Worm (Caenorhabditis elegans) whole organism, L1 larva: ENCODE measurements around the gene Y69H2.9.

Experiments
- C04F5.9 ChIP-seq: sonication (generic microtip); optimal IDR thresholded peaks from 2 replicates; lab custom pipeline; 2016; ENCODE audit warnings: missing genetic modification characterization, missing compliant biosample characterization
- C16A3.4 ChIP-seq: fragments of 150-350 bp; optimal IDR thresholded peaks from 2 replicates; lab custom pipeline; 2014; ENCODE audit warnings: missing biosample characterization, missing genetic modification characterization
- C34B4.2 ChIP-seq: sonication (generic microtip); optimal IDR thresholded peaks from 2 replicates; lab custom pipeline; 2017; ENCODE audit warnings: mild to moderate bottlenecking, missing genetic modification characterization, missing compliant biosample characterization
- alr-1 ChIP-seq: fragments of 200-800 bp; sonication (Bioruptor generic); optimal IDR thresholded peaks from 2 replicates; lab custom pipeline; 2018; ENCODE audit warnings: borderline replicate concordance, mild to moderate bottlenecking, missing genetic modification characterization, missing compliant biosample characterization
- aly-2 ChIP-seq: fragments of 150-350 bp; optimal IDR thresholded peaks from 2 replicates; lab custom pipeline; 2014; ENCODE audit warnings: missing biosample characterization, missing genetic modification characterization
- ama-1 ChIP-seq: fragments of 150-350 bp; optimal IDR thresholded peaks from 2 replicates; lab custom pipeline; 2014
- blmp-1 ChIP-seq: fragments of 150-350 bp; optimal IDR thresholded peaks from 2 replicates; lab custom pipeline; 2014; ENCODE audit warnings: missing biosample characterization, missing genetic modification characterization
- ceh-63 ChIP-seq: fragments of 200-800 bp; sonication (Bioruptor generic); optimal IDR thresholded peaks from 2 replicates; lab custom pipeline; 2018; ENCODE audit warnings: mild to moderate bottlenecking, missing genetic modification characterization, missing compliant biosample characterization
- ceh-88 ChIP-seq: fragments of 200-800 bp; sonication (Bioruptor generic); IDR thresholded peaks from 2 replicates; pipeline ENCODE4 v1.3.6; 2022; ENCODE audit warnings: missing genetic modification characterization, missing compliant biosample characterization
- dpl-1 ChIP-seq, 3 experiments: fragments of 150-350 bp in 2 of 3; sonication (generic microtip) in 1 of 3; optimal IDR thresholded peaks; 2 replicates each; lab custom pipeline; 2014 to 2017; ENCODE audit warnings: missing biosample characterization in 3 of 3, missing genetic modification characterization in 3 of 3, missing genetic modification reagents in 3 of 3
- efl-1 ChIP-seq, 4 experiments: fragments of 150-350 bp; optimal IDR thresholded peaks in 3 of 4; peaks in 1 of 4; 1 replicate in 1 of 4; 2 replicates in 3 of 4; lab custom pipeline; 2014; ENCODE audit warnings: missing biosample characterization in 2 of 4, missing genetic modification characterization in 2 of 4, missing genetic modification reagents in 2 of 4
- efl-3 ChIP-seq: fragments of 200-800 bp; sonication (Bioruptor generic); optimal IDR thresholded peaks from 2 replicates; lab custom pipeline; 2018; ENCODE audit warnings: mild to moderate bottlenecking, missing genetic modification characterization, missing compliant biosample characterization
- egl-13 ChIP-seq: sonication (generic microtip); optimal IDR thresholded peaks from 2 replicates; lab custom pipeline; 2016; ENCODE audit warnings: missing genotype, missing genetic modification reagents, missing genetic modification characterization, missing compliant biosample characterization
- egl-27 ChIP-seq, 2 experiments: fragments of 150-350 bp in 1 of 2; sonication (generic microtip); optimal IDR thresholded peaks; 3 replicates each; lab custom pipeline; 2017 to 2018; ENCODE audit warnings: missing biosample characterization in 2 of 2, missing genetic modification characterization in 2 of 2, missing genetic modification reagents in 2 of 2
- elt-2 ChIP-seq: sonication (generic microtip); optimal IDR thresholded peaks from 2 replicates; lab custom pipeline; 2016; ENCODE audit warnings: missing genetic modification characterization, mild to moderate bottlenecking, inconsistent platforms, missing compliant biosample characterization, missing genetic modification reagents
- ets-5 ChIP-seq: fragments of 200-800 bp; sonication (Bioruptor generic); IDR thresholded peaks from 2 replicates; pipeline ENCODE4 v1.3.6; 2022; ENCODE audit warnings: missing genetic modification characterization, missing compliant biosample characterization
- fkh-10 ChIP-seq: sonication (generic microtip); optimal IDR thresholded peaks from 2 replicates; lab custom pipeline; 2017; ENCODE audit warnings: missing biosample characterization, missing genetic modification reagents, missing genetic modification characterization
- fkh-4 ChIP-seq: sonication (generic microtip); optimal IDR thresholded peaks from 2 replicates; lab custom pipeline; 2016; ENCODE audit warnings: missing compliant biosample characterization, missing genetic modification characterization, borderline replicate concordance
- fos-1 ChIP-seq: fragments of 150-350 bp; optimal IDR thresholded peaks from 2 replicates; lab custom pipeline; 2014; ENCODE audit warnings: missing biosample characterization, missing genetic modification characterization
- grh-1 ChIP-seq: fragments of 200-800 bp; sonication (Bioruptor generic); IDR thresholded peaks from 2 replicates; pipeline ENCODE4 v1.3.6; 2022; ENCODE audit warnings: missing genetic modification reagents, missing genetic modification characterization, missing compliant biosample characterization
- hpl-2 ChIP-seq: fragments of 150-350 bp; optimal IDR thresholded peaks from 2 replicates; lab custom pipeline; 2014; ENCODE audit warnings: missing biosample characterization, missing genetic modification reagents, missing genetic modification characterization
- irx-1 ChIP-seq: sonication (generic microtip); optimal IDR thresholded peaks from 2 replicates; lab custom pipeline; 2016; ENCODE audit warnings: missing genetic modification characterization, missing compliant biosample characterization
- isw-1 ChIP-seq: fragments of 200-800 bp; sonication (Bioruptor generic); IDR thresholded peaks from 2 replicates; pipeline ENCODE4 v1.3.6; 2022; ENCODE audit warnings: missing genetic modification characterization, missing compliant biosample characterization
- lin-13 ChIP-seq: fragments of 150-350 bp; optimal IDR thresholded peaks from 2 replicates; lab custom pipeline; 2014; ENCODE audit warnings: missing biosample characterization, missing genetic modification reagents, missing genetic modification characterization
- lin-15B ChIP-seq: fragments of 150-350 bp; sonication (generic microtip); optimal IDR thresholded peaks from 3 replicates; lab custom pipeline; 2014; ENCODE audit warnings: missing biosample characterization, missing genetic modification characterization
- mab-9 ChIP-seq: fragments of 200-800 bp; sonication (Bioruptor generic); IDR thresholded peaks from 2 replicates; pipeline ENCODE4 v1.3.6; 2022; ENCODE audit warnings: missing genetic modification reagents, missing genetic modification characterization, missing compliant biosample characterization
- mef-2 ChIP-seq: fragments of 150-350 bp; optimal IDR thresholded peaks from 2 replicates; lab custom pipeline; 2014; ENCODE audit warnings: missing biosample characterization, missing genetic modification characterization
- nhr-20 ChIP-seq: sonication (generic microtip); optimal IDR thresholded peaks from 2 replicates; lab custom pipeline; 2016; ENCODE audit warnings: mild to moderate bottlenecking, missing genetic modification characterization, missing compliant biosample characterization
- nhr-237 ChIP-seq: fragments of 150-350 bp; optimal IDR thresholded peaks from 2 replicates; lab custom pipeline; 2014; ENCODE audit warnings: missing biosample characterization, missing genetic modification characterization
- nhr-71 ChIP-seq: sonication (generic microtip); optimal IDR thresholded peaks from 2 replicates; lab custom pipeline; 2016; ENCODE audit warnings: mild to moderate bottlenecking, missing genetic modification characterization, moderate library complexity, missing compliant biosample characterization
- pag-3 ChIP-seq: sonication (generic microtip); optimal IDR thresholded peaks from 2 replicates; lab custom pipeline; 2017; ENCODE audit warnings: missing genetic modification characterization, mild to moderate bottlenecking, missing compliant biosample characterization, antibody characterized with exemption, borderline replicate concordance; ENCODE audit not compliant: insufficient read depth
- skn-1 ChIP-seq: fragments of 150-350 bp; optimal IDR thresholded peaks from 2 replicates; lab custom pipeline; 2014; ENCODE audit warnings: missing biosample characterization, missing genetic modification characterization
- snpc-4 ChIP-seq: fragments of 150-350 bp; optimal IDR thresholded peaks from 2 replicates; lab custom pipeline; 2014; ENCODE audit warnings: missing biosample characterization, missing genetic modification characterization
- snu-23 ChIP-seq: sonication (generic microtip); optimal IDR thresholded peaks from 2 replicates; lab custom pipeline; 2016; ENCODE audit warnings: missing genetic modification characterization, missing compliant biosample characterization
- sptf-1 ChIP-seq: fragments of 150-350 bp; optimal IDR thresholded peaks from 2 replicates; lab custom pipeline; 2014; ENCODE audit warnings: missing biosample characterization, missing genetic modification characterization
- tbx-2 ChIP-seq: sonication (generic microtip); optimal IDR thresholded peaks from 2 replicates; lab custom pipeline; 2016; ENCODE audit warnings: missing genetic modification characterization, missing compliant biosample characterization
- tlp-1 ChIP-seq: fragments of 150-350 bp; optimal IDR thresholded peaks from 2 replicates; lab custom pipeline; 2014; ENCODE audit warnings: missing biosample characterization, missing genetic modification characterization
- unc-30 ChIP-seq: sonication (generic microtip); optimal IDR thresholded peaks from 2 replicates; lab custom pipeline; 2017; ENCODE audit warnings: missing biosample characterization, missing genetic modification characterization
- vab-15 ChIP-seq: sonication (generic microtip); optimal IDR thresholded peaks from 2 replicates; lab custom pipeline; 2017; ENCODE audit warnings: missing genotype, mild to moderate bottlenecking, missing genetic modification characterization, missing compliant biosample characterization

Gene Y69H2.9

ce11 chrV:18729324-18729924, 28.1 kb downstream of the Y69H2.9 start, which contains the start of gene asp-19:
Gene asp-19, minus strand, starts transcription at chrV:18729374.
- no peak for TF ChIP-seq snpc-4 (tag; lab: Kevin White, UChicago)
- no peak for TF ChIP-seq lin-13
- no peak for TF ChIP-seq ceh-88 (GFP tag; lab: Robert Waterston, UW)
- no peak for TF ChIP-seq nhr-237
- no peak for TF ChIP-seq dpl-1 (GFP tag; optimal IDR thresholded peaks at IDR 0.05; lab: Kevin White, UChicago)
- no peak for TF ChIP-seq efl-3 (GFP tag; lab: Kevin White, UChicago)
- no peak for TF ChIP-seq snu-23 (GFP tag; lab: Kevin White, UChicago)
- no peak for TF ChIP-seq alr-1 (tag; lab: Kevin White, UChicago)
- no peak for TF ChIP-seq lin-15B (tag; lab: Kevin White, UChicago)
- no peak for TF ChIP-seq unc-30 (tag; lab: Kevin White, UChicago)
- no peak for TF ChIP-seq isw-1 (GFP tag; lab: Robert Waterston, UW)

ce11 chrV:18731579-18732041, 30.3 kb downstream of the Y69H2.9 start, which contains the start of the genes asp-18 and scl-19:
Gene asp-18, minus strand, starts transcription at chrV:18731679.
Gene scl-19, plus strand, starts transcription at chrV:18731991.
- TF ChIP-seq efl-3 (GFP tag; lab: Kevin White, UChicago) = no peak
- no peak for TF ChIP-seq ceh-88 (GFP tag; lab: Robert Waterston, UW)
- no peak for TF ChIP-seq lin-15B (tag; lab: Kevin White, UChicago)
- TF ChIP-seq tlp-1 (tag; lab: Kevin White, UChicago) = no peak
- TF ChIP-seq pag-3 (tag; lab: Kevin White, UChicago) = no peak
- TF ChIP-seq hpl-2 (GFP tag; lab: Kevin White, UChicago) = no peak
- no peak for TF ChIP-seq nhr-71 (tag; lab: Kevin White, UChicago)

DNA sequence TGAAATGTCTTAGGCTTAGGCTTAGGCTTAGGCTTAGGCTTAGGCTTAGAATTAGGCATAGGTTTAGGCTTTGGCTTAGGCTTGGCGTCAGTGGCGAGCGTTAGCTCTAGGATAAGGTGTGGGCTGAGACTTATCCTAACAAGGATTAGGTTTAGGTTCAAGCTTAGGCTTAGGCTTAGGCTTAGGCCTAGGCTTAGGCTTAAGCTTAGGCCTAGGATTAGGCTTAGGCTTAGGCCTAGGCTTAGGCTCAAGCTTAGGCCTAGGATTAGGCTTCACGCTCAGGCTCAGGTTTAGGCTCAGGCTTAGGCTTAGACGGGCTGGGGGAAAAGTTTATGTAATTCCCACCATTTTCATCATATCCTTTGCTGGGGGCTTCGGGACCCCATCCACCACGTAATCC, 32.6 kb downstream of the Y69H2.9 start:
- TF ChIP-seq irx-1 (tag; lab: Kevin White, UChicago) (no peak), egl-27 (tag; optimal IDR thresholded peaks at IDR 0.05; lab: Kevin White, UChicago) (no peak), ceh-63 (GFP tag; lab: Kevin White, UChicago) (no peak), grh-1 (GFP tag; lab: Robert Waterston, UW) (no peak), efl-1 (optimal IDR thresholded peaks at IDR 0.05; lab: Kevin White, UChicago) (no peak), efl-1 (GFP tag; optimal IDR thresholded peaks at IDR 0.05 in 1 of 2; lab: Kevin White, UChicago) (no peak), skn-1 (tag; lab: Kevin White, UChicago) (no peak), sptf-1 (tag; lab: Kevin White, UChicago) (no peak), fkh-4 (tag; lab: Kevin White, UChicago) (no peak), C16A3.4 (no peak), ama-1 (lab: Kevin White, UChicago) (no peak)

DNA sequence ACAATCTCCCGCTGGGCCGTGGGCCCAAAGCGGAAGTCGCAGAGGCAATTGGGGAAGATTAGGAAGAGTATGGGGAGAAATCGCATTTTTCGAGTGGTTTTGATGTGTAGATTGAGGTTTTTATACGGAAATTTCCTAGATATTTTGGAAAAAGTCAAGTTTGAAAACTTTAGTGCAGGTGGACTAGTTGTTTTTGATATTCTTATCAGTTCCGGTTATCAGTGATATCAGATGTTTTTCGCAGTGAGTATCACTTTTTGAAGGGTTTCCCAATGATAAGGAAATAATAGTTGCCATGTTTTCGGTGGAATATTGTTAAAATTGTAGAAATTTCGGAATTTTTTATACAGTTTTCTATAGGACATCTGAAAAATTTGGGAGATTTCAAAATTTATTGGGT, 33.0 kb downstream of the Y69H2.9 start, which contains the start of gene scl-20:
scl-20 (minus strand) TSS at position 101 of the 400 bp plus-strand sequence.
- no peak for TF ChIP-seq unc-30 (tag; lab: Kevin White, UChicago)
- no peak for TF ChIP-seq fkh-4 (tag; lab: Kevin White, UChicago)
- TF ChIP-seq vab-15 (tag; lab: Kevin White, UChicago) = no peak

DNA sequence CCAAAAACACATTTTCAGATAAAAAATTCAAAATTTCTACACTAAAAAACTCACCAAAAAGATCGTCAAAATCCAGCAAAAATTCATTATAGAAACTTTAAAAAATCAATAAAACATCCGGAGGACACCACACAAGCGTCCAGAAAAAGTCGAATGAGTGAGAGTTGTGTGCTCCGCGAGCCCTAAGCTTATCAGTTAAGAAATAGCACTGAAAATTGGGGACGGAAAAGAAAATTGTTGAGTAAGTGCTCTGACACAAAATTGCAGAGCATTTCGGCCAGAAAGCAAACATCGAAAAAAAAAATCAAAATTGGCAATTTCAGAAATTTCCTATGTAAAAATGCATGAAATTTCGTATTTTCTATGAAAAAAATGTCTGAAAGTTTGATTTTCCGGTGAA, 36.3 kb downstream of the Y69H2.9 start:
- TF ChIP-seq efl-3 (GFP tag; lab: Kevin White, UChicago) = no peak
- no peak for TF ChIP-seq alr-1 (tag; lab: Kevin White, UChicago)
- no peak for TF ChIP-seq C34B4.2 (tag; lab: Kevin White, UChicago)
- no peak for TF ChIP-seq ceh-63 (GFP tag; lab: Kevin White, UChicago)
- TF ChIP-seq blmp-1 (tag; lab: Kevin White, UChicago) = no peak
- TF ChIP-seq nhr-71 (tag; lab: Kevin White, UChicago) = no peak

- TF ChIP-seq efl-3 (GFP tag; lab: Kevin White, UChicago) = no peak
- TF ChIP-seq tlp-1 (tag; lab: Kevin White, UChicago) = no peak
- TF ChIP-seq aly-2 = no peak
- no peak for TF ChIP-seq nhr-71 (tag; lab: Kevin White, UChicago)
- TF ChIP-seq blmp-1 (tag; lab: Kevin White, UChicago) = no peak
- TF ChIP-seq elt-2 (tag; lab: Kevin White, UChicago) = no peak
- TF ChIP-seq ets-5 = no peak
- no peak for TF ChIP-seq egl-27 (tag; optimal IDR thresholded peaks at IDR 0.05; lab: Kevin White, UChicago)
- no peak for TF ChIP-seq nhr-20 (tag; lab: Kevin White, UChicago)
- no peak for TF ChIP-seq fos-1
- no peak for TF ChIP-seq lin-15B (tag; lab: Kevin White, UChicago)
- TF ChIP-seq mab-9 = no peak
- no peak for TF ChIP-seq tbx-2 (tag; lab: Kevin White, UChicago)
- no peak for TF ChIP-seq fkh-10 (GFP tag; lab: Kevin White, UChicago)
- TF ChIP-seq C04F5.9 (tag; lab: Kevin White, UChicago) = no peak
- no peak for TF ChIP-seq mef-2 (tag; lab: Kevin White, UChicago)
- no peak for TF ChIP-seq egl-13
- no peak for TF ChIP-seq efl-1 (optimal IDR thresholded peaks at IDR 0.05; lab: Kevin White, UChicago)
- no peak for TF ChIP-seq efl-1 (GFP tag; optimal IDR thresholded peaks at IDR 0.05 in 1 of 2; lab: Kevin White, UChicago)
Measured at ce11 chrV:18742108-18742507, 40.8 kb downstream of the Y69H2.9 start, which contains the start of gene clec-250. Gene clec-250, minus strand, starts transcription at chrV:18742208.
